Worm (Caenorhabditis elegans) whole organism, L4 larva: ENCODE measurements around the gene Y75B8A.19.
"Not testable (repeated sequence)": the region's sequence is repeated elsewhere in the genome, so short reads cannot be mapped to it uniquely, and the experiment has no call there.

ENCODE experiments used
- daf-8 ChIP-seq: fragments of 200-800 bp; sonication (Bioruptor generic); IDR thresholded peaks from 2 replicates; pipeline ENCODE4 v1.3.6; 2022; ENCODE audit warnings: missing genetic modification characterization, missing compliant biosample characterization
- egl-27 ChIP-seq: sonication (generic microtip); optimal IDR thresholded peaks from 3 replicates; lab custom pipeline; 2017; ENCODE audit warnings: missing biosample characterization, missing genetic modification reagents, missing genetic modification characterization
- lin-1 ChIP-seq: fragments of 200-800 bp; sonication (Bioruptor generic); IDR thresholded peaks from 2 replicates; pipeline ENCODE4 v1.3.6; 2022; ENCODE audit warnings: missing genetic modification reagents, missing genetic modification characterization, missing compliant biosample characterization
- lin-13 ChIP-seq: fragments of 150-350 bp; optimal IDR thresholded peaks from 2 replicates; lab custom pipeline; 2014; ENCODE audit warnings: missing biosample characterization, missing genetic modification reagents, missing genetic modification characterization
- nhr-11 ChIP-seq: fragments of 150-350 bp; optimal IDR thresholded peaks from 2 replicates; lab custom pipeline; 2014; ENCODE audit warnings: missing biosample characterization, missing genetic modification characterization
- pqm-1 ChIP-seq: sonication (generic microtip); optimal IDR thresholded peaks from 2 replicates; lab custom pipeline; 2017; ENCODE audit warnings: missing biosample characterization, missing genetic modification characterization
- skn-1 ChIP-seq: fragments of 150-350 bp; optimal IDR thresholded peaks from 2 replicates; lab custom pipeline; 2014; ENCODE audit warnings: missing biosample characterization, missing genetic modification characterization
- unc-130 ChIP-seq: sonication (generic microtip); optimal IDR thresholded peaks from 2 replicates; lab custom pipeline; 2016; ENCODE audit warnings: missing genetic modification reagents, missing genetic modification characterization, missing compliant biosample characterization
- unc-39 ChIP-seq: sonication (generic microtip); optimal IDR thresholded peaks from 2 replicates; lab custom pipeline; 2017; ENCODE audit warnings: missing biosample characterization, missing genetic modification characterization
- zag-1 ChIP-seq: fragments of 150-350 bp; optimal IDR thresholded peaks from 2 replicates; lab custom pipeline; 2014; ENCODE audit warnings: missing biosample characterization, missing genetic modification characterization

DNA sequence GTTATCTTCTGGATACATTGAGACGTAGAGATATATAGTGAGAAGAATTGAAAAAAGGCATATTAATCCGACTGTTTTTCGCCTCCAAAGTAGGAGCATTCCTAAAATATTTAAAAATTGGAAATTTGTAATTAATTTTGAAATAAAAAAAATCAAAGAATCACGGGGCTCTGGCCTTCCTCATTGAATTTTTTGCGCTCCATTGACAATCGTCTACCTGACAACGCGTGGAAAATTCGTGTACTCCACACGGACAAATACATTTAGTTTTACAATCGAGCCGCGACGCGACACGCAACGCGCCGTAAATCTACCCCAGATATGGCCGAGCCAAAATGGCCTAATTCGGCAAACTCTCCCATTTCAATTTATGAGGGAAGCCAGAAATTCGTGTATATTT lies 49.3 kb upstream of the Y75B8A.19 start, which contains the start of gene gly-11:
- not testable (repeated sequence) for TF ChIP-seq unc-39 (tag; lab: Kevin White, UChicago); skn-1; nhr-11 (tag; lab: Kevin White, UChicago); unc-130 (GFP tag; lab: Kevin White, UChicago); daf-8; pqm-1 (tag; lab: Kevin White, UChicago); egl-27; lin-13 (GFP tag; lab: Kevin White, UChicago); lin-1; zag-1 (tag; lab: Kevin White, UChicago)
